ENCODE assay signal across 1 fruit fly cellular context in genomic region chr3L:17457695-17458242, dm6.
A peak's percentile ranks its signal among the peaks of the same experiment; 100 is the strongest.
TF ChIP-seq lines count a peak whose summit lies in the region.

No protein-coding gene starts in this region.

TF ChIP-seq in whole organism, embryonic, 481 proteins besides CTCF, POLR2A, EP300 and RAD21 (continued from another document and continues in another):
- TF ChIP-seq CG42726 (GFP tag; IDR thresholded peaks at IDR 0.05; lab: Robert Waterston, UW; ENCODE audit: partially characterized antibody) (no peak), row (GFP tag; IDR thresholded peaks at IDR 0.05; lab: Robert Waterston, UW) (peak; percentile 61), bsh (GFP tag; optimal IDR thresholded peaks at IDR 0.05; lab: Kevin White, UChicago) (peak in 1 of 2 experiments; percentile 57), Hand (GFP tag; optimal IDR thresholded peaks at IDR 0.05; lab: Kevin White, UChicago) (no peak), CoRest (tag; optimal IDR thresholded peaks at IDR 0.05; lab: Kevin White, UChicago) (peak; percentile 23), CG1233 (GFP tag; optimal IDR thresholded peaks at IDR 0.05; lab: Kevin White, UChicago) (peak; percentile 17), fd64A (GFP tag; optimal IDR thresholded peaks at IDR 0.05; lab: Kevin White, UChicago) (no peak), CG2199 (GFP tag; IDR thresholded peaks at IDR 0.05; lab: Robert Waterston, UW) (no peak), CG18262 (tag; optimal IDR thresholded peaks at IDR 0.05; lab: Kevin White, UChicago) (peak; percentile 51), CG13424 (tag; optimal IDR thresholded peaks at IDR 0.05; lab: Kevin White, UChicago) (no peak), zfh1 (GFP tag; IDR thresholded peaks at IDR 0.05; lab: Robert Waterston, UW) (peak; percentile 32; the same call in 1 of the 3 replicates), CG5953 (GFP tag; IDR thresholded peaks at IDR 0.05; lab: Robert Waterston, UW) (0 out of 2 replicates have a peak, but pooled peaks have one; percentile 24), eyg (GFP tag; optimal IDR thresholded peaks at IDR 0.05; lab: Kevin White, UChicago) (no peak), sqz (GFP tag; optimal IDR thresholded peaks at IDR 0.05; lab: Kevin White, UChicago) (no peak), dm (GFP tag; optimal IDR thresholded peaks at IDR 0.05; lab: Kevin White, UChicago) (no peak), CG43689 (GFP tag; IDR thresholded peaks at IDR 0.05; lab: Robert Waterston, UW) (no peak), CG9727 (GFP tag; optimal IDR thresholded peaks at IDR 0.05; lab: Kevin White, UChicago) (peak; percentile 36), CG16779 (GFP tag; IDR thresholded peaks at IDR 0.05; lab: Robert Waterston, UW) (no peak), dimm (GFP tag; IDR thresholded peaks at IDR 0.05; lab: Robert Waterston, UW) (no peak), NfI (GFP tag; optimal IDR thresholded peaks at IDR 0.05; lab: Kevin White, UChicago) (no peak), CG6654 (GFP tag; optimal IDR thresholded peaks at IDR 0.05; lab: Kevin White, UChicago) (no peak), Trl (optimal IDR thresholded peaks at IDR 0.05; lab: Kevin White, UChicago) (no peak), Trl (GFP tag; optimal IDR thresholded peaks at IDR 0.05; lab: Kevin White, UChicago) (no peak), Ptx1 (GFP tag; IDR thresholded peaks at IDR 0.05; lab: Robert Waterston, UW) (no peak), nom (GFP tag; optimal IDR thresholded peaks at IDR 0.05; lab: Kevin White, UChicago) (no peak), CG1024 (GFP tag; IDR thresholded peaks at IDR 0.05; lab: Robert Waterston, UW) (no peak), sens-2 (GFP tag; IDR thresholded peaks at IDR 0.05; lab: Robert Waterston, UW) (no peak), CG12942 (GFP tag; optimal IDR thresholded peaks at IDR 0.05; lab: Kevin White, UChicago) (no peak), CG17568 (GFP tag; optimal IDR thresholded peaks at IDR 0.05; lab: Kevin White, UChicago) (no peak), ab (GFP tag; optimal IDR thresholded peaks at IDR 0.05; lab: Kevin White, UChicago) (no peak), CrebB (tag; optimal IDR thresholded peaks at IDR 0.05; lab: Kevin White, UChicago) (no peak), bigmax (GFP tag; optimal IDR thresholded peaks at IDR 0.05; lab: Kevin White, UChicago) (no peak), CG12391 (tag; optimal IDR thresholded peaks at IDR 0.05; lab: Kevin White, UChicago) (peak; percentile 39), crol (GFP tag; IDR thresholded peaks at IDR 0.05; lab: Robert Waterston, UW) (no peak), nerfin-1 (tag; optimal IDR thresholded peaks at IDR 0.05; lab: Kevin White, UChicago) (peak; percentile 0), CG31441 (GFP tag; IDR thresholded peaks at IDR 0.05; lab: Robert Waterston, UW) (peak; percentile 38; the same call in 1 of the 2 replicates), dysf (GFP tag; IDR thresholded peaks at IDR 0.05; lab: Robert Waterston, UW) (no peak), Ets65A (GFP tag; lab: Kevin White, UChicago) (peak; percentile 25), D (optimal IDR thresholded peaks at IDR 0.05; lab: Kevin White, UChicago) (no peak), D (GFP tag; optimal IDR thresholded peaks at IDR 0.05; lab: Kevin White, UChicago) (peak; percentile 8), zen2 (GFP tag; IDR thresholded peaks at IDR 0.05; lab: Robert Waterston, UW; ENCODE audit: partially characterized antibody) (no peak), CG4617 (GFP tag; optimal IDR thresholded peaks at IDR 0.05; lab: Kevin White, UChicago; ENCODE audit: borderline replicate concordance) (no peak), Hr39 (optimal IDR thresholded peaks at IDR 0.05; lab: Kevin White, UChicago) (no peak), CG7357 (GFP tag; IDR thresholded peaks at IDR 0.05; lab: Robert Waterston, UW) (no peak), Neu2 (GFP tag; optimal IDR thresholded peaks at IDR 0.05; lab: Kevin White, UChicago; ENCODE audit: borderline replicate concordance) (no peak), twi (tag; optimal IDR thresholded peaks at IDR 0.05; lab: Kevin White, UChicago) (no peak), CG8388 (GFP tag; optimal IDR thresholded peaks at IDR 0.05; lab: Kevin White, UChicago) (peak; percentile 43), eve (GFP tag; optimal IDR thresholded peaks at IDR 0.05; lab: Kevin White, UChicago) (no peak), Spps (tag; optimal IDR thresholded peaks at IDR 0.05; lab: Kevin White, UChicago) (no peak), Camta (GFP tag; optimal IDR thresholded peaks at IDR 0.05; lab: Kevin White, UChicago) (no peak), ci (GFP tag; IDR thresholded peaks at IDR 0.05; lab: Robert Waterston, UW) (0 out of 3 replicates have a peak, but pooled peaks have one; percentile 36), shn (GFP tag; optimal IDR thresholded peaks at IDR 0.05; lab: Kevin White, UChicago) (no peak), unc-4 (GFP tag; IDR thresholded peaks at IDR 0.05; lab: Robert Waterston, UW; ENCODE audit: partially characterized antibody) (no peak), ac (GFP tag; optimal IDR thresholded peaks at IDR 0.05; lab: Kevin White, UChicago) (no peak), Bteb2 (GFP tag; optimal IDR thresholded peaks at IDR 0.05; lab: Kevin White, UChicago) (no peak), tin (GFP tag; optimal IDR thresholded peaks at IDR 0.05; lab: Kevin White, UChicago) (no peak), CG15479 (GFP tag; optimal IDR thresholded peaks at IDR 0.05; lab: Kevin White, UChicago) (no peak), CG9876 (GFP tag; optimal IDR thresholded peaks at IDR 0.05; lab: Kevin White, UChicago) (no peak), CG9932 (GFP tag; IDR thresholded peaks at IDR 0.05; lab: Robert Waterston, UW) (no peak), Oaz (GFP tag; IDR thresholded peaks at IDR 0.05; lab: Robert Waterston, UW) (no peak), Myb (GFP tag; optimal IDR thresholded peaks at IDR 0.05; lab: Kevin White, UChicago) (no peak), CG8359 (GFP tag; optimal IDR thresholded peaks at IDR 0.05; lab: Kevin White, UChicago; ENCODE audit: borderline replicate concordance) (no peak), CG30020 (tag; optimal IDR thresholded peaks at IDR 0.05; lab: Kevin White, UChicago) (no peak), CG10366 (GFP tag; IDR thresholded peaks at IDR 0.05; lab: Robert Waterston, UW) (no peak), tup (GFP tag; optimal IDR thresholded peaks at IDR 0.05; lab: Kevin White, UChicago) (no peak), CG11696 (GFP tag; IDR thresholded peaks at IDR 0.05; lab: Robert Waterston, UW) (no peak), pfk (GFP tag; optimal IDR thresholded peaks at IDR 0.05; lab: Kevin White, UChicago) (no peak), dmrt11E (tag; optimal IDR thresholded peaks at IDR 0.05; lab: Kevin White, UChicago) (peak; percentile 47), Ssrp (tag; optimal IDR thresholded peaks at IDR 0.05; lab: Kevin White, UChicago) (peak; percentile 40), corto (GFP tag; optimal IDR thresholded peaks at IDR 0.05; lab: Kevin White, UChicago) (no peak), grn (GFP tag; optimal IDR thresholded peaks at IDR 0.05; lab: Kevin White, UChicago) (no peak), nmo (GFP tag; optimal IDR thresholded peaks at IDR 0.05; lab: Kevin White, UChicago) (peak; percentile 31), seq (GFP tag; IDR thresholded peaks at IDR 0.05; lab: Robert Waterston, UW) (peak; percentile 42; the same call in 1 of the 2 replicates), Gug (GFP tag; IDR thresholded peaks at IDR 0.05; lab: Robert Waterston, UW) (no peak), ase (GFP tag; IDR thresholded peaks at IDR 0.05; lab: Robert Waterston, UW) (no peak), Atf-2 (GFP tag; optimal IDR thresholded peaks at IDR 0.05; lab: Kevin White, UChicago) (no peak), cad (GFP tag; optimal IDR thresholded peaks at IDR 0.05; lab: Kevin White, UChicago) (no peak), chinmo (GFP tag; IDR thresholded peaks at IDR 0.05; lab: Robert Waterston, UW; ENCODE audit: partially characterized antibody) (no peak), jumu (GFP tag; optimal IDR thresholded peaks at IDR 0.05; lab: Kevin White, UChicago) (no peak), Hey (tag; optimal IDR thresholded peaks at IDR 0.05; lab: Kevin White, UChicago) (no peak), Eip74EF (GFP tag; optimal IDR thresholded peaks at IDR 0.05; lab: Kevin White, UChicago) (no peak), hb (GFP tag; IDR thresholded peaks at IDR 0.05; lab: Robert Waterston, UW; ENCODE audit: partially characterized antibody) (no peak), HmgZ (tag; optimal IDR thresholded peaks at IDR 0.05; lab: Kevin White, UChicago) (no peak), CG14667 (GFP tag; IDR thresholded peaks at IDR 0.05; lab: Robert Waterston, UW) (no peak), YL-1 (GFP tag; optimal IDR thresholded peaks at IDR 0.05; lab: Kevin White, UChicago) (no peak), MESR4 (GFP tag; optimal IDR thresholded peaks at IDR 0.05; lab: Kevin White, UChicago) (no peak), CG9215 (GFP tag; IDR thresholded peaks at IDR 0.05; lab: Robert Waterston, UW) (no peak), CG2678 (tag; optimal IDR thresholded peaks at IDR 0.05; lab: Kevin White, UChicago) (peak; percentile 48), dmrt99B (tag; optimal IDR thresholded peaks at IDR 0.05; lab: Kevin White, UChicago) (peak; percentile 38), CG15601 (tag; optimal IDR thresholded peaks at IDR 0.05; lab: Kevin White, UChicago) (peak; percentile 11), Scr (GFP tag; IDR thresholded peaks at IDR 0.05; lab: Robert Waterston, UW; ENCODE audit: partially characterized antibody) (no peak), ewg (GFP tag; optimal IDR thresholded peaks at IDR 0.05; lab: Kevin White, UChicago) (no peak), Hr51 (GFP tag; optimal IDR thresholded peaks at IDR 0.05; lab: Kevin White, UChicago) (peak in 1 of 2 experiments; percentile 42), CG32767 (GFP tag; IDR thresholded peaks at IDR 0.05; lab: Robert Waterston, UW) (no peak), CG2712 (tag; optimal IDR thresholded peaks at IDR 0.05; lab: Kevin White, UChicago) (peak; percentile 51), trh (GFP tag; optimal IDR thresholded peaks at IDR 0.05; lab: Kevin White, UChicago) (no peak), CG17361 (GFP tag; IDR thresholded peaks at IDR 0.05; lab: Robert Waterston, UW) (peak; percentile 34; the same call in 1 of the 3 replicates), esg (GFP tag; conservative IDR thresholded peaks at IDR 0.05; lab: Robert Waterston, UW) (0 out of 2 replicates have a peak, but pooled peaks have one; percentile 7), H2.0 (GFP tag; IDR thresholded peaks at IDR 0.05; lab: Robert Waterston, UW) (0 out of 2 replicates have a peak, but pooled peaks have one; percentile 3), CG10267 (tag; optimal IDR thresholded peaks at IDR 0.05; lab: Kevin White, UChicago) (peak; percentile 25), Dll (GFP tag; IDR thresholded peaks at IDR 0.05; lab: Robert Waterston, UW; ENCODE audit: partially characterized antibody) (no peak), CG3995 (GFP tag; optimal IDR thresholded peaks at IDR 0.05; lab: Kevin White, UChicago) (no peak), pros (GFP tag; optimal IDR thresholded peaks at IDR 0.05; lab: Kevin White, UChicago) (peak; percentile 50), Antp (GFP tag; optimal IDR thresholded peaks at IDR 0.05; lab: Kevin White, UChicago) (no peak), chn (GFP tag; optimal IDR thresholded peaks at IDR 0.05; lab: Kevin White, UChicago) (no peak), CG6683 (GFP tag; optimal IDR thresholded peaks at IDR 0.05; lab: Kevin White, UChicago) (no peak), CG10654 (GFP tag; optimal IDR thresholded peaks at IDR 0.05; lab: Kevin White, UChicago) (no peak), MTF-1 (GFP tag; optimal IDR thresholded peaks at IDR 0.05; lab: Kevin White, UChicago; ENCODE audit: borderline replicate concordance) (no peak), B-H2 (GFP tag; optimal IDR thresholded peaks at IDR 0.05; lab: Kevin White, UChicago) (no peak), tx (GFP tag; optimal IDR thresholded peaks at IDR 0.05; lab: Kevin White, UChicago) (no peak), D19A (tag; optimal IDR thresholded peaks at IDR 0.05; lab: Kevin White, UChicago) (peak; percentile 52), HLH54F (GFP tag; optimal IDR thresholded peaks at IDR 0.05; lab: Kevin White, UChicago) (no peak), Fer1 (GFP tag; optimal IDR thresholded peaks at IDR 0.05; lab: Kevin White, UChicago) (peak; percentile 26), sim (GFP tag; IDR thresholded peaks at IDR 0.05; lab: Robert Waterston, UW) (0 out of 2 replicates have a peak, but pooled peaks have one; percentile 28), CG17328 (GFP tag; IDR thresholded peaks at IDR 0.05; lab: Robert Waterston, UW) (peak; percentile 52), Lim3 (GFP tag; IDR thresholded peaks at IDR 0.05; lab: Robert Waterston, UW) (no peak), sob (GFP tag; IDR thresholded peaks at IDR 0.05; lab: Robert Waterston, UW) (no peak), CG10979 (tag; optimal IDR thresholded peaks at IDR 0.05; lab: Kevin White, UChicago) (peak; percentile 46), Side (GFP tag; optimal IDR thresholded peaks at IDR 0.05; lab: Kevin White, UChicago) (no peak), HHEX (GFP tag; optimal IDR thresholded peaks at IDR 0.05; lab: Kevin White, UChicago) (peak; percentile 37), CG7839 (tag; optimal IDR thresholded peaks at IDR 0.05; lab: Kevin White, UChicago) (peak; percentile 24), CG6254 (GFP tag; optimal IDR thresholded peaks at IDR 0.05; lab: Kevin White, UChicago) (peak; percentile 32), CG31224 (GFP tag; IDR thresholded peaks at IDR 0.05; lab: Robert Waterston, UW) (no peak), CG12659 (GFP tag; optimal IDR thresholded peaks at IDR 0.05; lab: Kevin White, UChicago) (peak; percentile 6), her (GFP tag; optimal IDR thresholded peaks at IDR 0.05; lab: Kevin White, UChicago) (no peak), al (GFP tag; IDR thresholded peaks at IDR 0.05; lab: Robert Waterston, UW) (no peak), CG3163 (GFP tag; optimal IDR thresholded peaks at IDR 0.05; lab: Kevin White, UChicago) (no peak), CG16863 (GFP tag; optimal IDR thresholded peaks at IDR 0.05; lab: Kevin White, UChicago) (no peak), Sin3A (optimal IDR thresholded peaks at IDR 0.05; lab: Kevin White, UChicago) (no peak), gfzf (GFP tag; optimal IDR thresholded peaks at IDR 0.05; lab: Kevin White, UChicago) (no peak), lab (GFP tag; optimal IDR thresholded peaks at IDR 0.05; lab: Kevin White, UChicago) (peak; percentile 47), CG10274 (GFP tag; optimal IDR thresholded peaks at IDR 0.05; lab: Kevin White, UChicago) (no peak), gem (tag; optimal IDR thresholded peaks at IDR 0.05; lab: Kevin White, UChicago) (peak; percentile 51), jigr1 (GFP tag; IDR thresholded peaks at IDR 0.05; lab: Robert Waterston, UW) (no peak), PHDP (tag; optimal IDR thresholded peaks at IDR 0.05; lab: Kevin White, UChicago) (peak; percentile 26), slbo (GFP tag; IDR thresholded peaks at IDR 0.05; lab: Robert Waterston, UW) (no peak)
